Fruit fly (Drosophila melanogaster) whole organism, wandering third instar larva: ENCODE measurements around the gene fwd.

Experiments used
- CG9705 ChIP-seq: fragments of 200-800 bp; sonication (Bioruptor generic); optimal IDR thresholded peaks from 2 replicates; lab custom pipeline; 2018; ENCODE audit warnings: missing biosample characterization, mild to moderate bottlenecking, missing genetic modification characterization
- fru ChIP-seq: fragments of 200-800 bp; sonication (Bioruptor generic); optimal IDR thresholded peaks from 3 replicates; lab custom pipeline; 2016; ENCODE audit warnings: missing biosample characterization, mild to moderate bottlenecking, missing genetic modification characterization
- psq ChIP-seq: fragments of 200-800 bp; sonication (Bioruptor generic); optimal IDR thresholded peaks from 3 replicates; lab custom pipeline; 2017; ENCODE audit warnings: missing biosample characterization, mild to moderate bottlenecking, missing genetic modification characterization, moderate library complexity

dm6 chr3L:348406-348743, 28.7 kb upstream of the fwd start:
- TF ChIP-seq fru = no peak
- TF ChIP-seq psq (GFP tag; lab: Kevin White, UChicago) = no peak
- TF ChIP-seq CG9705 = no peak
